Fruit fly (Drosophila melanogaster) whole organism, embryonic: ENCODE measurements around the gene CG14282.
A peak's percentile ranks its signal among the peaks of the same experiment; 100 is the strongest.

Experiments
- Abd-B ChIP-seq: fragments of 200-800 bp; sonication (Bioruptor generic); optimal IDR thresholded peaks from 2 replicates; lab custom pipeline; 2018; ENCODE audit warnings: missing biosample characterization, mild to moderate bottlenecking, missing genetic modification characterization, moderate library complexity
- CG10147 ChIP-seq: fragments of 200-800 bp; sonication (Bioruptor generic); optimal IDR thresholded peaks from 2 replicates; lab custom pipeline; 2019; ENCODE audit warnings: missing biosample characterization, mild to moderate bottlenecking, missing genetic modification characterization, moderate library complexity
- CG11085 ChIP-seq: fragments of 200-800 bp; sonication (Bioruptor generic); IDR thresholded peaks from 2 replicates; pipeline ENCODE4 v1.3.6; 2022; ENCODE audit warnings: missing biosample characterization, missing genetic modification characterization
- CG11560 ChIP-seq: fragments of 200-800 bp; sonication (Bioruptor generic); IDR thresholded peaks from 3 replicates; pipeline ENCODE4 v1.3.6; 2022; ENCODE audit warnings: missing biosample characterization, missing genetic modification characterization
- CG12071 ChIP-seq: fragments of 200-800 bp; sonication (Bioruptor generic); optimal IDR thresholded peaks from 3 replicates; lab custom pipeline; 2018; ENCODE audit warnings: missing biosample characterization, mild to moderate bottlenecking, missing genetic modification characterization
- CG12391 ChIP-seq: fragments of 200-800 bp; sonication (Bioruptor generic); optimal IDR thresholded peaks from 3 replicates; lab custom pipeline; 2018; ENCODE audit warnings: missing biosample characterization, mild to moderate bottlenecking, missing genetic modification characterization, moderate library complexity
- CG13123 ChIP-seq: fragments of 200-800 bp; sonication (Bioruptor generic); optimal IDR thresholded peaks from 2 replicates; lab custom pipeline; 2016; ENCODE audit warnings: missing biosample characterization, missing genetic modification characterization
- CG14441 ChIP-seq: fragments of 200-800 bp; sonication (Bioruptor generic); IDR thresholded peaks from 2 replicates; pipeline ENCODE4 v1.3.6; 2022; ENCODE audit warnings: missing biosample characterization, missing genetic modification characterization
- CG14667 ChIP-seq: fragments of 200-800 bp; sonication (Bioruptor generic); IDR thresholded peaks from 2 replicates; pipeline ENCODE4 v1.3.6; 2022; ENCODE audit warnings: missing biosample characterization, missing genetic modification characterization
- CG14860 ChIP-seq: fragments of 200-800 bp; sonication (Bioruptor generic); IDR thresholded peaks from 3 replicates; pipeline ENCODE4 v1.3.6; 2022; ENCODE audit warnings: missing biosample characterization, missing genetic modification characterization; ENCODE audit not compliant: partially characterized antibody
- CG1647 ChIP-seq: fragments of 200-800 bp; sonication (Bioruptor generic); optimal IDR thresholded peaks from 3 replicates; lab custom pipeline; 2016; ENCODE audit warnings: missing biosample characterization, missing genetic modification characterization
- CG16815 ChIP-seq: fragments of 200-800 bp; sonication (Bioruptor generic); optimal IDR thresholded peaks from 3 replicates; lab custom pipeline; 2017; ENCODE audit warnings: missing biosample characterization, mild to moderate bottlenecking, missing genetic modification characterization
- CG4707 ChIP-seq: fragments of 200-800 bp; sonication (Bioruptor generic); optimal IDR thresholded peaks from 2 replicates; lab custom pipeline; 2018; ENCODE audit warnings: missing biosample characterization, mild to moderate bottlenecking, missing genetic modification characterization, moderate library complexity
- CG4730 ChIP-seq: fragments of 200-800 bp; sonication (Bioruptor generic); IDR thresholded peaks from 2 replicates; pipeline ENCODE4 v1.3.6; 2022; ENCODE audit warnings: missing biosample characterization, missing genetic modification characterization
- CG6689 ChIP-seq: fragments of 200-800 bp; sonication (Bioruptor generic); IDR thresholded peaks from 2 replicates; pipeline ENCODE4 v1.3.6; 2022; ENCODE audit warnings: missing biosample characterization, missing genetic modification characterization
- CG8290 ChIP-seq, 3 experiments: fragments of 200-800 bp; sonication (Bioruptor generic); optimal IDR thresholded peaks; 2 replicates each; lab custom pipeline; 2016 to 2019; ENCODE audit warnings: missing biosample characterization in 3 of 3, missing genetic modification characterization in 3 of 3, mild to moderate bottlenecking in 2 of 3, moderate library complexity in 1 of 3
- CG8388 ChIP-seq: fragments of 200-800 bp; sonication (Bioruptor generic); optimal IDR thresholded peaks from 2 replicates; lab custom pipeline; 2019; ENCODE audit warnings: missing biosample characterization, mild to moderate bottlenecking, missing genetic modification characterization, moderate library complexity
- Chrac-16 ChIP-seq: fragments of 200-800 bp; sonication (Bioruptor generic); optimal IDR thresholded peaks from 3 replicates; lab custom pipeline; 2016; ENCODE audit warnings: missing biosample characterization, missing genetic modification characterization
- D ChIP-seq, 2 experiments: fragments of 200-800 bp in 1 of 2; fragments of >200 bp in 1 of 2; sonication (Bioruptor generic) in 1 of 2; optimal IDR thresholded peaks; 2 replicates in 1 of 2; 3 replicates in 1 of 2; lab custom pipeline; 2017; ENCODE audit warnings: mild to moderate bottlenecking in 1 of 2, missing biosample characterization in 1 of 2, missing genetic modification characterization in 1 of 2, missing genetic modification reagents in 1 of 2
- Dek ChIP-seq: fragments of 200-800 bp; sonication (Bioruptor generic); optimal IDR thresholded peaks from 3 replicates; lab custom pipeline; 2019; ENCODE audit warnings: missing biosample characterization, mild to moderate bottlenecking, missing genetic modification characterization, moderate library complexity
- Dip2 ChIP-seq: fragments of 200-800 bp; sonication (Bioruptor generic); IDR thresholded peaks from 2 replicates; pipeline ENCODE4 v1.3.6; 2022; ENCODE audit warnings: missing biosample characterization, missing genetic modification characterization
- Dip3 ChIP-seq: fragments of 200-800 bp; sonication (Bioruptor generic); optimal IDR thresholded peaks from 3 replicates; lab custom pipeline; 2016; ENCODE audit warnings: missing biosample characterization, missing genetic modification characterization
- Doc3 ChIP-seq: fragments of 200-800 bp; sonication (Bioruptor generic); IDR thresholded peaks from 3 replicates; pipeline ENCODE4 v1.3.6; 2022; ENCODE audit warnings: missing biosample characterization, missing genetic modification characterization; ENCODE audit not compliant: partially characterized antibody
- Eip74EF ChIP-seq, 2 experiments: fragments of 200-800 bp in 1 of 2; fragments of >200 bp in 1 of 2; sonication (Bioruptor generic) in 1 of 2; optimal IDR thresholded peaks; 2 replicates each; lab custom pipeline; 2017 to 2019; ENCODE audit warnings: missing biosample characterization in 2 of 2, missing genetic modification characterization in 2 of 2, mild to moderate bottlenecking in 1 of 2, moderate library complexity in 1 of 2
- Fer2 ChIP-seq: fragments of 200-800 bp; sonication (Bioruptor generic); optimal IDR thresholded peaks from 2 replicates; lab custom pipeline; 2018; ENCODE audit warnings: missing biosample characterization, mild to moderate bottlenecking, missing genetic modification characterization, moderate library complexity
- HLH3B ChIP-seq: fragments of 200-800 bp; sonication (Bioruptor generic); IDR thresholded peaks from 2 replicates; pipeline ENCODE4 v1.3.6; 2022; ENCODE audit warnings: missing biosample characterization, missing genetic modification characterization
- Hmx ChIP-seq: fragments of 200-800 bp; sonication (Bioruptor generic); optimal IDR thresholded peaks from 2 replicates; lab custom pipeline; 2016; ENCODE audit warnings: missing biosample characterization, missing genetic modification characterization
- Oaz ChIP-seq: fragments of 200-800 bp; sonication (Bioruptor generic); IDR thresholded peaks from 2 replicates; pipeline ENCODE4 v1.3.6; 2022; ENCODE audit warnings: missing biosample characterization, missing genetic modification characterization
- PHDP ChIP-seq: fragments of 200-800 bp; sonication (Bioruptor generic); optimal IDR thresholded peaks from 3 replicates; lab custom pipeline; 2018; ENCODE audit warnings: missing biosample characterization, mild to moderate bottlenecking, missing genetic modification characterization, moderate library complexity
- Xbp1 ChIP-seq: fragments of 200-800 bp; sonication (Bioruptor generic); optimal IDR thresholded peaks from 3 replicates; lab custom pipeline; 2016; ENCODE audit warnings: missing biosample characterization, mild to moderate bottlenecking, missing genetic modification characterization
- abd-A ChIP-seq: fragments of 200-800 bp; sonication (Bioruptor generic); optimal IDR thresholded peaks from 3 replicates; lab custom pipeline; 2019; ENCODE audit warnings: missing biosample characterization, mild to moderate bottlenecking, missing genetic modification characterization, moderate library complexity
- amos ChIP-seq: fragments of 200-800 bp; sonication (Bioruptor generic); IDR thresholded peaks from 2 replicates; pipeline ENCODE4 v1.3.6; 2022; ENCODE audit warnings: missing biosample characterization, missing genetic modification characterization; ENCODE audit not compliant: partially characterized antibody
- cad ChIP-seq: fragments of >200 bp; optimal IDR thresholded peaks from 2 replicates; lab custom pipeline; 2017; ENCODE audit warnings: missing biosample characterization, missing genetic modification characterization
- croc ChIP-seq: fragments of 200-800 bp; sonication (Bioruptor generic); conservative IDR thresholded peaks from 3 replicates; pipeline ENCODE4 v1.3.6; 2022; ENCODE audit warnings: missing biosample characterization, missing genetic modification characterization
- fd3F ChIP-seq: fragments of 200-800 bp; sonication (Bioruptor generic); optimal IDR thresholded peaks from 2 replicates; lab custom pipeline; 2018; ENCODE audit warnings: missing biosample characterization, mild to moderate bottlenecking, missing genetic modification characterization, moderate library complexity
- ftz-f1 ChIP-seq: fragments of 200-800 bp; sonication (Bioruptor generic); optimal IDR thresholded peaks from 2 replicates; lab custom pipeline; 2016; ENCODE audit warnings: missing biosample characterization, missing genetic modification characterization
- gcm ChIP-seq: fragments of 200-800 bp; sonication (Bioruptor generic); optimal IDR thresholded peaks from 2 replicates; lab custom pipeline; 2019; ENCODE audit warnings: missing biosample characterization, mild to moderate bottlenecking, missing genetic modification characterization, moderate library complexity
- lbe ChIP-seq: fragments of 200-800 bp; sonication (Bioruptor generic); optimal IDR thresholded peaks from 2 replicates; lab custom pipeline; 2016; ENCODE audit warnings: missing biosample characterization, mild to moderate bottlenecking, missing genetic modification characterization
- luna ChIP-seq: fragments of 200-800 bp; sonication (Bioruptor generic); optimal IDR thresholded peaks from 2 replicates; lab custom pipeline; 2016; ENCODE audit warnings: missing biosample characterization, missing genetic modification characterization
- pfk ChIP-seq: fragments of 200-800 bp; sonication (Bioruptor generic); optimal IDR thresholded peaks from 2 replicates; lab custom pipeline; 2018; ENCODE audit warnings: missing biosample characterization, mild to moderate bottlenecking, missing genetic modification characterization, moderate library complexity
- scrt ChIP-seq: fragments of 200-800 bp; sonication (Bioruptor generic); optimal IDR thresholded peaks from 2 replicates; lab custom pipeline; 2018; ENCODE audit warnings: missing biosample characterization, mild to moderate bottlenecking, missing genetic modification characterization, moderate library complexity
- sens-2 ChIP-seq: fragments of 200-800 bp; sonication (Bioruptor generic); IDR thresholded peaks from 2 replicates; pipeline ENCODE4 v1.3.6; 2022; ENCODE audit warnings: missing biosample characterization, missing genetic modification characterization
- sqz ChIP-seq: fragments of 200-800 bp; sonication (Bioruptor generic); optimal IDR thresholded peaks from 3 replicates; lab custom pipeline; 2018; ENCODE audit warnings: missing biosample characterization, mild to moderate bottlenecking, missing genetic modification characterization
- tgo ChIP-seq: fragments of 200-800 bp; sonication (Bioruptor generic); IDR thresholded peaks from 3 replicates; pipeline ENCODE4 v1.3.6; 2022; ENCODE audit warnings: missing biosample characterization, missing genetic modification characterization
- unc-4 ChIP-seq: fragments of 200-800 bp; sonication (Bioruptor generic); IDR thresholded peaks from 2 replicates; pipeline ENCODE4 v1.3.6; 2022; ENCODE audit warnings: missing biosample characterization, missing genetic modification characterization; ENCODE audit not compliant: partially characterized antibody
- unpg ChIP-seq: fragments of 200-800 bp; sonication (Bioruptor generic); optimal IDR thresholded peaks from 3 replicates; lab custom pipeline; 2018; ENCODE audit warnings: missing biosample characterization, mild to moderate bottlenecking, missing genetic modification characterization, moderate library complexity
- wek ChIP-seq: fragments of 200-800 bp; sonication (Bioruptor generic); optimal IDR thresholded peaks from 3 replicates; lab custom pipeline; 2018; ENCODE audit warnings: missing biosample characterization, mild to moderate bottlenecking, missing genetic modification characterization, moderate library complexity
- z ChIP-seq: fragments of 200-800 bp; sonication (Bioruptor generic); IDR thresholded peaks from 3 replicates; pipeline ENCODE4 v1.3.6; 2022; ENCODE audit warnings: missing biosample characterization, missing genetic modification characterization

The CG14282 gene

dm6 chr3R:19223369-19223768 lies 46.6 kb downstream of the CG14282 start (continued):
- no peak for TF ChIP-seq Abd-B (GFP tag; lab: Kevin White, UChicago)
- TF ChIP-seq Dip3 (GFP tag; lab: Kevin White, UChicago) = no peak
- no peak for TF ChIP-seq HLH3B (GFP tag; lab: Robert Waterston, UW)
- TF ChIP-seq D (optimal IDR thresholded peaks at IDR 0.05; lab: Kevin White, UChicago) = no peak
- TF ChIP-seq D (GFP tag; optimal IDR thresholded peaks at IDR 0.05; lab: Kevin White, UChicago) = no peak
- TF ChIP-seq pfk = peak; percentile 29
- no peak for TF ChIP-seq fd3F (GFP tag; lab: Kevin White, UChicago)
- TF ChIP-seq wek (GFP tag; lab: Kevin White, UChicago) = no peak
- no peak for TF ChIP-seq CG16815 (GFP tag; lab: Kevin White, UChicago)
- TF ChIP-seq CG11560 (tag; lab: Robert Waterston, UW) = no peak
- TF ChIP-seq sens-2 (GFP tag; lab: Robert Waterston, UW) = 0 out of 2 replicates have a peak, but pooled peaks have one; percentile 13
- no peak for TF ChIP-seq CG11085 (GFP tag; lab: Robert Waterston, UW)
- no peak for TF ChIP-seq unc-4 (GFP tag; lab: Robert Waterston, UW)
- TF ChIP-seq gcm (GFP tag; lab: Kevin White, UChicago) = no peak
- no peak for TF ChIP-seq tgo (GFP tag; lab: Robert Waterston, UW)
- TF ChIP-seq unpg (GFP tag; lab: Kevin White, UChicago) = no peak
- no peak for TF ChIP-seq Oaz
- no peak for TF ChIP-seq Doc3 (GFP tag; lab: Robert Waterston, UW)
- no peak for TF ChIP-seq CG10147 (GFP tag; lab: Kevin White, UChicago)
- TF ChIP-seq Chrac-16 (GFP tag; lab: Kevin White, UChicago) = no peak
- TF ChIP-seq CG6689 (GFP tag; lab: Robert Waterston, UW) = no peak
- no peak for TF ChIP-seq Dip2
- TF ChIP-seq luna = no peak
- TF ChIP-seq CG13123 (GFP tag; lab: Kevin White, UChicago) = no peak
- TF ChIP-seq Xbp1 = no peak
- no peak for TF ChIP-seq Hmx (GFP tag; lab: Kevin White, UChicago)
- TF ChIP-seq z = no peak
- no peak for TF ChIP-seq amos (GFP tag; lab: Robert Waterston, UW)
- no peak for TF ChIP-seq Dek (tag; lab: Kevin White, UChicago)
- peak; percentile 51 for TF ChIP-seq abd-A (tag; lab: Kevin White, UChicago)
- no peak for TF ChIP-seq cad (GFP tag; lab: Kevin White, UChicago)
- TF ChIP-seq ftz-f1 (GFP tag; lab: Kevin White, UChicago) = peak; percentile 20
- no peak for TF ChIP-seq CG14860
- TF ChIP-seq CG8388 = no peak
- no peak for TF ChIP-seq CG14667 (GFP tag; lab: Robert Waterston, UW)
- peak; percentile 10 for TF ChIP-seq PHDP (tag; lab: Kevin White, UChicago)
- peak; percentile 48 for TF ChIP-seq CG12071 (GFP tag; lab: Kevin White, UChicago)
- TF ChIP-seq Fer2 (tag; lab: Kevin White, UChicago) = peak; percentile 18
- no peak for TF ChIP-seq croc (GFP tag; lab: Robert Waterston, UW)
- TF ChIP-seq CG1647 (GFP tag; lab: Kevin White, UChicago) = no peak
- TF ChIP-seq sqz (GFP tag; lab: Kevin White, UChicago) = peak; percentile 42
- no peak for TF ChIP-seq CG8290 (GFP tag; optimal IDR thresholded peaks at IDR 0.05; lab: Kevin White, UChicago)
- TF ChIP-seq CG8290 (tag; optimal IDR thresholded peaks at IDR 0.05; lab: Kevin White, UChicago) = peak in 1 of 2 experiments; percentile 56
- TF ChIP-seq lbe (GFP tag; lab: Kevin White, UChicago) = no peak
- TF ChIP-seq CG4707 (GFP tag; lab: Kevin White, UChicago) = no peak
- 0 out of 2 replicates have a peak, but pooled peaks have one; percentile 29 for TF ChIP-seq CG14441 (GFP tag; lab: Robert Waterston, UW)
- TF ChIP-seq CG12391 = no peak
- no peak for TF ChIP-seq scrt (GFP tag; lab: Kevin White, UChicago)
- peak in 1 of 2 experiments; percentile 59 for TF ChIP-seq Eip74EF (GFP tag; optimal IDR thresholded peaks at IDR 0.05; lab: Kevin White, UChicago)
- TF ChIP-seq CG4730 (GFP tag; lab: Robert Waterston, UW) = no peak
